Fruit fly (Drosophila melanogaster) whole organism, embryonic: ENCODE data around the gene Syt12.

Experiments
- Aef1 ChIP-seq: fragments of 200-800 bp; sonication (Bioruptor generic); IDR thresholded peaks from 3 replicates; pipeline ENCODE4 v1.3.6; 2022; ENCODE audit warnings: missing biosample characterization, missing genetic modification characterization
- B-H1 ChIP-seq: fragments of 200-800 bp; sonication (Bioruptor generic); IDR thresholded peaks from 3 replicates; pipeline ENCODE4 v1.3.6; 2022; ENCODE audit warnings: missing biosample characterization, missing genetic modification characterization
- CG10543 ChIP-seq: fragments of 200-800 bp; sonication (Bioruptor generic); optimal IDR thresholded peaks from 3 replicates; lab custom pipeline; 2017; ENCODE audit warnings: missing biosample characterization, mild to moderate bottlenecking, missing genetic modification characterization, moderate library complexity
- CG11085 ChIP-seq: fragments of 200-800 bp; sonication (Bioruptor generic); IDR thresholded peaks from 2 replicates; pipeline ENCODE4 v1.3.6; 2022; ENCODE audit warnings: missing biosample characterization, missing genetic modification characterization
- CG12299 ChIP-seq: fragments of 200-800 bp; sonication (Bioruptor generic); optimal IDR thresholded peaks from 2 replicates; lab custom pipeline; 2018; ENCODE audit warnings: missing biosample characterization, mild to moderate bottlenecking, missing genetic modification characterization
- CG14441 ChIP-seq: fragments of 200-800 bp; sonication (Bioruptor generic); IDR thresholded peaks from 2 replicates; pipeline ENCODE4 v1.3.6; 2022; ENCODE audit warnings: missing biosample characterization, missing genetic modification characterization
- CG15269 ChIP-seq: fragments of 200-800 bp; sonication (Bioruptor generic); optimal IDR thresholded peaks from 2 replicates; lab custom pipeline; 2018; ENCODE audit warnings: missing biosample characterization, mild to moderate bottlenecking, missing genetic modification characterization, moderate library complexity
- CG16815 ChIP-seq: fragments of 200-800 bp; sonication (Bioruptor generic); optimal IDR thresholded peaks from 3 replicates; lab custom pipeline; 2017; ENCODE audit warnings: missing biosample characterization, mild to moderate bottlenecking, missing genetic modification characterization
- CG4730 ChIP-seq: fragments of 200-800 bp; sonication (Bioruptor generic); IDR thresholded peaks from 2 replicates; pipeline ENCODE4 v1.3.6; 2022; ENCODE audit warnings: missing biosample characterization, missing genetic modification characterization
- CG9215 ChIP-seq: fragments of 200-800 bp; sonication (Bioruptor generic); IDR thresholded peaks from 2 replicates; pipeline ENCODE4 v1.3.6; 2022; ENCODE audit warnings: missing biosample characterization, missing genetic modification characterization
- CG9797 ChIP-seq: fragments of 200-800 bp; sonication (Bioruptor generic); optimal IDR thresholded peaks from 3 replicates; lab custom pipeline; 2018; ENCODE audit warnings: missing biosample characterization, mild to moderate bottlenecking, missing genetic modification characterization
- CoRest ChIP-seq: fragments of 200-800 bp; sonication (Bioruptor generic); optimal IDR thresholded peaks from 3 replicates; lab custom pipeline; 2018; ENCODE audit warnings: missing biosample characterization, mild to moderate bottlenecking, missing genetic modification characterization, moderate library complexity
- D19B ChIP-seq: fragments of 200-800 bp; sonication (Bioruptor generic); optimal IDR thresholded peaks from 2 replicates; lab custom pipeline; 2017; ENCODE audit warnings: missing biosample characterization, mild to moderate bottlenecking, missing genetic modification characterization
- Dbx ChIP-seq: fragments of 200-800 bp; sonication (Bioruptor generic); IDR thresholded peaks from 3 replicates; pipeline ENCODE4 v1.3.6; 2022; ENCODE audit warnings: missing biosample characterization, missing genetic modification characterization
- Deaf1 ChIP-seq: fragments of 200-800 bp; optimal IDR thresholded peaks from 3 replicates; lab custom pipeline; 2019; ENCODE audit warnings: missing biosample characterization, mild to moderate bottlenecking, missing genetic modification characterization, moderate library complexity
- E2f1 ChIP-seq: fragments of 200-800 bp; sonication (Bioruptor generic); IDR thresholded peaks from 2 replicates; pipeline ENCODE4 v1.3.6; 2022; ENCODE audit warnings: missing biosample characterization, missing genetic modification characterization
- E2f2 ChIP-seq: fragments of 200-800 bp; sonication (Bioruptor generic); IDR thresholded peaks from 2 replicates; pipeline ENCODE4 v1.3.6; 2022; ENCODE audit warnings: missing biosample characterization, missing genetic modification characterization
- Ets97D ChIP-seq: fragments of 200-800 bp; sonication (Bioruptor generic); optimal IDR thresholded peaks from 3 replicates; lab custom pipeline; 2016; ENCODE audit warnings: missing biosample characterization, missing genetic modification characterization
- Gug ChIP-seq: fragments of 200-800 bp; sonication (Bioruptor generic); IDR thresholded peaks from 4 replicates; pipeline ENCODE4 v1.3.6; 2022; ENCODE audit warnings: missing biosample characterization, missing genetic modification characterization
- Hand ChIP-seq: fragments of 200-800 bp; sonication (Bioruptor generic); optimal IDR thresholded peaks from 2 replicates; lab custom pipeline; 2017; ENCODE audit warnings: mild to moderate bottlenecking, missing biosample characterization, missing genetic modification reagents, missing genetic modification characterization
- HmgZ ChIP-seq: fragments of 200-800 bp; sonication (Bioruptor generic); optimal IDR thresholded peaks from 2 replicates; lab custom pipeline; 2018; ENCODE audit warnings: missing biosample characterization, mild to moderate bottlenecking, missing genetic modification characterization
- Hsf ChIP-seq: fragments of 200-800 bp; sonication (Bioruptor generic); optimal IDR thresholded peaks from 3 replicates; lab custom pipeline; 2016; ENCODE audit warnings: missing biosample characterization, missing genetic modification characterization
- Jarid2 ChIP-seq: fragments of 200-800 bp; sonication (Bioruptor generic); optimal IDR thresholded peaks from 3 replicates; lab custom pipeline; 2017; ENCODE audit warnings: mild to moderate bottlenecking, missing biosample characterization, missing genetic modification reagents, missing genetic modification characterization
- Opbp ChIP-seq: fragments of 200-800 bp; sonication (Bioruptor generic); IDR thresholded peaks from 3 replicates; pipeline ENCODE4 v1.3.6; 2022; ENCODE audit warnings: missing biosample characterization, missing genetic modification characterization; ENCODE audit not compliant: partially characterized antibody
- Rfx ChIP-seq: fragments of 200-800 bp; sonication (Bioruptor generic); IDR thresholded peaks from 2 replicates; pipeline ENCODE4 v1.3.6; 2022; ENCODE audit warnings: missing biosample characterization, missing genetic modification characterization
- Scr ChIP-seq: fragments of 200-800 bp; sonication (Bioruptor generic); IDR thresholded peaks from 2 replicates; pipeline ENCODE4 v1.3.6; 2022; ENCODE audit warnings: missing biosample characterization, missing genetic modification characterization; ENCODE audit not compliant: partially characterized antibody
- Spps ChIP-seq: fragments of 200-800 bp; sonication (Bioruptor generic); optimal IDR thresholded peaks from 2 replicates; lab custom pipeline; 2018; ENCODE audit warnings: missing biosample characterization, mild to moderate bottlenecking, missing genetic modification characterization
- Sry-δ ChIP-seq: fragments of 200-800 bp; sonication (Bioruptor generic); optimal IDR thresholded peaks from 2 replicates; lab custom pipeline; 2016; ENCODE audit warnings: missing biosample characterization, missing genetic modification characterization
- Ssrp ChIP-seq: fragments of 200-800 bp; sonication (Bioruptor generic); optimal IDR thresholded peaks from 2 replicates; lab custom pipeline; 2018; ENCODE audit warnings: missing biosample characterization, mild to moderate bottlenecking, missing genetic modification characterization, moderate library complexity
- TFAM ChIP-seq: fragments of 200-800 bp; sonication (Bioruptor generic); optimal IDR thresholded peaks from 2 replicates; lab custom pipeline; 2017; ENCODE audit warnings: missing biosample characterization, missing genetic modification characterization, inconsistent platforms
- Xbp1 ChIP-seq: fragments of 200-800 bp; sonication (Bioruptor generic); optimal IDR thresholded peaks from 3 replicates; lab custom pipeline; 2016; ENCODE audit warnings: missing biosample characterization, mild to moderate bottlenecking, missing genetic modification characterization
- ac ChIP-seq: fragments of 200-800 bp; sonication (Bioruptor generic); optimal IDR thresholded peaks from 3 replicates; lab custom pipeline; 2017; ENCODE audit warnings: missing biosample characterization, mild to moderate bottlenecking, missing genetic modification characterization
- ash1 ChIP-seq: fragments of 200-800 bp; sonication (Bioruptor generic); optimal IDR thresholded peaks from 2 replicates; lab custom pipeline; 2018; ENCODE audit warnings: missing biosample characterization, mild to moderate bottlenecking, missing genetic modification characterization
- caup ChIP-seq: fragments of 200-800 bp; sonication (Bioruptor generic); optimal IDR thresholded peaks from 3 replicates; lab custom pipeline; 2017; ENCODE audit warnings: missing biosample characterization, mild to moderate bottlenecking, missing genetic modification characterization, moderate library complexity; ENCODE audit not compliant: severe bottlenecking
- dan ChIP-seq: fragments of 200-800 bp; sonication (Bioruptor generic); IDR thresholded peaks from 2 replicates; pipeline ENCODE4 v1.3.6; 2022; ENCODE audit warnings: missing biosample characterization, missing genetic modification characterization
- dati ChIP-seq: fragments of 200-800 bp; sonication (Bioruptor generic); IDR thresholded peaks from 2 replicates; pipeline ENCODE4 v1.3.6; 2022; ENCODE audit warnings: missing biosample characterization, missing genetic modification characterization
- exex ChIP-seq: fragments of 200-800 bp; sonication (Bioruptor generic); optimal IDR thresholded peaks from 4 replicates; lab custom pipeline; 2018; ENCODE audit warnings: missing biosample characterization, mild to moderate bottlenecking, missing genetic modification characterization, moderate library complexity
- gro ChIP-seq: fragments of 200-800 bp; sonication (Bioruptor generic); optimal IDR thresholded peaks from 2 replicates; lab custom pipeline; 2016; ENCODE audit warnings: missing biosample characterization, missing genetic modification characterization
- hbn ChIP-seq: fragments of 200-800 bp; sonication (Bioruptor generic); IDR thresholded peaks from 2 replicates; pipeline ENCODE4 v1.3.6; 2022; ENCODE audit warnings: missing biosample characterization, missing genetic modification characterization; ENCODE audit not compliant: partially characterized antibody
- lab ChIP-seq: fragments of 200-800 bp; sonication (Bioruptor generic); optimal IDR thresholded peaks from 3 replicates; lab custom pipeline; 2017; ENCODE audit warnings: missing biosample characterization, missing genetic modification characterization, mild to moderate bottlenecking, moderate library complexity, missing genetic modification reagents
- mld ChIP-seq: fragments of 200-800 bp; sonication (Bioruptor generic); IDR thresholded peaks from 3 replicates; pipeline ENCODE4 v1.3.6; 2022; ENCODE audit warnings: missing biosample characterization, missing genetic modification characterization; ENCODE audit not compliant: partially characterized antibody
- onecut ChIP-seq: fragments of 200-800 bp; sonication (Bioruptor generic); IDR thresholded peaks from 2 replicates; pipeline ENCODE4 v1.3.6; 2022; ENCODE audit warnings: missing biosample characterization, missing genetic modification characterization
- pan ChIP-seq, 4 experiments: fragments of >200 bp in 3 of 4; fragments of 200-800 bp in 1 of 4; sonication (Bioruptor generic) in 1 of 4; optimal IDR thresholded peaks in 3 of 4; IDR thresholded peaks in 1 of 4; 2 replicates each; pipeline versions ENCODE4 v1.3.6 to Lab custom; 2017 to 2022; ENCODE audit warnings: missing biosample characterization in 2 of 4, missing genetic modification characterization in 2 of 4, mixed read lengths in 1 of 4
- ranshi ChIP-seq: fragments of 200-800 bp; sonication (Bioruptor generic); IDR thresholded peaks from 2 replicates; pipeline ENCODE4 v1.3.6; 2022; ENCODE audit warnings: missing biosample characterization, missing genetic modification characterization
- rib ChIP-seq: fragments of 200-800 bp; sonication (Bioruptor generic); IDR thresholded peaks from 2 replicates; pipeline ENCODE4 v1.3.6; 2022; ENCODE audit warnings: missing biosample characterization, missing genetic modification characterization
- sna ChIP-seq: fragments of 200-800 bp; sonication (Bioruptor generic); IDR thresholded peaks from 2 replicates; pipeline ENCODE4 v1.3.6; 2022; ENCODE audit warnings: missing biosample characterization, missing genetic modification characterization; ENCODE audit not compliant: partially characterized antibody
- stwl ChIP-seq: fragments of 200-800 bp; sonication (Bioruptor generic); optimal IDR thresholded peaks from 3 replicates; lab custom pipeline; 2018; ENCODE audit warnings: missing biosample characterization, mild to moderate bottlenecking, missing genetic modification characterization, moderate library complexity
- sug ChIP-seq: fragments of 200-800 bp; optimal IDR thresholded peaks from 2 replicates; lab custom pipeline; 2019; ENCODE audit warnings: missing biosample characterization, mild to moderate bottlenecking, missing genetic modification characterization, moderate library complexity
- wdn ChIP-seq: fragments of 200-800 bp; sonication (Bioruptor generic); IDR thresholded peaks from 2 replicates; pipeline ENCODE4 v1.3.6; 2022; ENCODE audit warnings: missing biosample characterization, missing genetic modification characterization

Gene Syt12

DNA sequence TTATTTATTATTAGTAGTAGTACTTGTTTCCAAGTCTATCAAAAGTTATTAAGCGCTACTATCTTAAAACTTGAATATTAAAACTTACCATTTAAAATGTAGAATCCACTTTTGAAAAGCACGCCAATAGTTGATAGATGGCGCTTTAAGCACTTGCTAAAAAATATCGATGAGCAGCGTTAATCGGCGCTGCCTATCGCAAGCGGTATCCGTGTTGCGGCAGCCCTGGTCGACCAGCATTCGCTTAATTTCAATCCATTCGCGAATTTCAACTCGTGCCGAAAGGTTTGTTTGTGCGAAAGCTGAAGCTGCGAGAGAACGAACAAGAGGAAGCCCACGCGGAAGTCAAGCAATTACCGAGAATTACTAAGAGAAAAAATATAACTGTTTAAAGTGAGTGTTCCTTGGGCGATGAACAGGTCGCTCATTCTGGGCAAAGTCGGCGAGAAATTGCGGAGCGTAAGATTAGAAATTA lies 29.4 kb upstream of the Syt12 start, which contains the start of gene Prx2:
Gene Prx2, plus strand, starts transcription at position 253 of the 475 bp plus-strand sequence.
- TF ChIP-seq CG9797 (GFP tag; lab: Kevin White, UChicago) (peak; percentile 46), E2f1 (peak; percentile 68; the same call in 1 of the 2 replicates), Ssrp (no peak), Rfx (GFP tag; lab: Robert Waterston, UW) (peak; percentile 68), Jarid2 (GFP tag; lab: Kevin White, UChicago) (peak; percentile 60), lab (peak; percentile 38), Deaf1 (tag; lab: Kevin White, UChicago) (peak; percentile 82), Sry-δ (peak; percentile 67), HmgZ (peak; percentile 54), CG15269 (tag; lab: Kevin White, UChicago) (no peak), dati (no peak), Dbx (GFP tag; lab: Robert Waterston, UW) (peak; percentile 74), CG4730 (GFP tag; lab: Robert Waterston, UW) (0 out of 2 replicates have a peak, but pooled peaks have one; percentile 9), Opbp (GFP tag; lab: Robert Waterston, UW) (peak; percentile 71; the same call in 2 of the 3 replicates), CG10543 (peak; percentile 33), ac (GFP tag; lab: Kevin White, UChicago) (no peak), E2f2 (GFP tag; lab: Robert Waterston, UW) (peak; percentile 93), Spps (tag; lab: Kevin White, UChicago) (no peak), Gug (GFP tag; lab: Robert Waterston, UW) (peak; percentile 13; the same call in 1 of the 4 replicates), Aef1 (GFP tag; lab: Robert Waterston, UW) (no peak), sug (tag; lab: Kevin White, UChicago) (peak; percentile 33), rib (peak; percentile 91), CG14441 (0 out of 2 replicates have a peak, but pooled peaks have one; percentile 15), CG9215 (GFP tag; lab: Robert Waterston, UW) (0 out of 2 replicates have a peak, but pooled peaks have one; percentile 7), onecut (GFP tag; lab: Robert Waterston, UW) (0 out of 2 replicates have a peak, but pooled peaks have one; percentile 20), CG11085 (GFP tag; lab: Robert Waterston, UW) (0 out of 2 replicates have a peak, but pooled peaks have one; percentile 28), B-H1 (GFP tag; lab: Robert Waterston, UW) (no peak), caup (GFP tag; lab: Kevin White, UChicago) (peak; percentile 29), dan (GFP tag; lab: Robert Waterston, UW) (no peak), stwl (tag; lab: Kevin White, UChicago) (peak; percentile 24), gro (peak; percentile 54), Ets97D (GFP tag; lab: Kevin White, UChicago) (peak; percentile 72), mld (GFP tag; lab: Robert Waterston, UW) (peak; percentile 64; the same call in 2 of the 3 replicates), CG16815 (GFP tag; lab: Kevin White, UChicago) (no peak), wdn (no peak), TFAM (GFP tag; lab: Kevin White, UChicago) (no peak), ranshi (GFP tag; lab: Robert Waterston, UW) (0 out of 2 replicates have a peak, but pooled peaks have one; percentile 20), Xbp1 (GFP tag; lab: Kevin White, UChicago) (peak; percentile 32), CoRest (peak; percentile 38), sna (peak; percentile 58; the same call in 1 of the 2 replicates), pan (optimal IDR thresholded peaks at IDR 0.05; lab: Kevin White, UChicago) (no peak), pan (GFP tag; optimal IDR thresholded peaks at IDR 0.05 in 1 of 2, IDR thresholded peaks at IDR 0.05 in 1 of 2) (no peak), Scr (GFP tag; lab: Robert Waterston, UW) (peak; percentile 74), Hand (GFP tag; lab: Kevin White, UChicago) (no peak), D19B (no peak), Hsf (GFP tag; lab: Kevin White, UChicago) (peak; percentile 15), hbn (GFP tag; lab: Robert Waterston, UW) (peak; percentile 74; the same call in 1 of the 2 replicates), ash1 (no peak), exex (tag; lab: Kevin White, UChicago) (peak; percentile 21), CG12299 (tag; lab: Kevin White, UChicago) (no peak)
